Fruit fly (Drosophila melanogaster): ENCODE data around the gene Nepl17.

DNA sequence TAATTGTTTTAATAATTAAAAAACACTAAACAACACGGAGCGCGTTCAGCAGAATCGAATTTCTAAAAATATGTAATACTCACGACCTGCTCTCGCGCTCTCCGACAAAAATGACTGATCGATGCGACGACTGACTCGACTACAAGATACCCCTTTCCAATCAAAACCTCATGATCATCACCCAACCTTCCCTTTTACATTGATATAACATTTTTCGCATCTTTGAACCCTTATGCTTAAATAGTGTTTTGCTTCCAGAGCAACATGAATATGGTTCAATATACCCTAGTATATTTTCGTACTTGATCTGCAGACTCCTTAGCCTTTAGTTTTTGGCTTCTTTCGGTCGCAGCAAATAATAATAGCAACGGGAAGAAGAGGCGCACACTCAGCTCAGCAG, 39.1 kb downstream of the Nepl17 start:
- TF ChIP-seq insv (GFP tag; optimal IDR thresholded peaks at IDR 0.05) (no peak), peb (GFP tag; IDR thresholded peaks at IDR 0.05) (peak; percentile 79)
